Worm (Caenorhabditis elegans): ENCODE measurements around the gene hsp-43.

Gene hsp-43

DNA sequence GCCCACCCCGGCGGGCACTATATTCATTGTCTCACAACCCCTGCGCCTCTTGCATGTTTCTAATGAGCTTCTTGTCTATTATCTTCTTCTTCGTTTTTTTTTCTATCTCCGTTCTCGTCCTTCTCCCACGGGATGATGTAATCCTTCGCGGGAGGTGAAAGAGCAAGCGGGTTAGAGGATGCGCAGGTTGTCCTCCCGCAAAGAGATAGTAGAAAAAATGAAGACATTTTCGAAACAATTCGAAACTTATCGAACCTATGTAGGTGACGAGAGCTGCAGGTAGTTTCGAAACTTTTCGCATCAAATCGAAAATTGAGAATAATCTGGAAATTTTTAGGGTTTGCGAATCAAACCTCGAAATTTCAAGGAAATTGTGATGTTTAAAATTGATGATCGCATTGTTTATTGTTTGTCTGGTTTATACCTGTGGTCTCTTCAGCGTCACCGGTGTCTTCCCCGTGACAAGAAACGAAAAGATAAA is 15.0 kb upstream of the hsp-43 start (continued):
- TF ChIP-seq elt-3 (tag; optimal IDR thresholded peaks at IDR 0.05) (no peak), nhr-10 (tag; optimal IDR thresholded peaks at IDR 0.05) (no peak), zag-1 (tag; optimal IDR thresholded peaks at IDR 0.05) (no peak), nhr-25 (tag; optimal IDR thresholded peaks at IDR 0.05) (peak; percentile 4), nhr-21 (tag; optimal IDR thresholded peaks at IDR 0.05) (peak; percentile 66), dmd-4 (tag; optimal IDR thresholded peaks at IDR 0.05) (no peak), skn-1 (tag; optimal IDR thresholded peaks at IDR 0.05) (no peak), lin-13 (GFP tag; optimal IDR thresholded peaks at IDR 0.05) (peak; percentile 8), blmp-1 (tag; optimal IDR thresholded peaks at IDR 0.05; ENCODE audit: insufficient read depth) (peak; percentile 1), nhr-12 (tag; optimal IDR thresholded peaks at IDR 0.05) (no peak)

- TF ChIP-seq blmp-1 (tag; optimal IDR thresholded peaks at IDR 0.05; ENCODE audit: insufficient read depth) (no peak), alr-1 (tag; optimal IDR thresholded peaks at IDR 0.05) (no peak), sem-4 (tag; optimal IDR thresholded peaks at IDR 0.05) (peak; percentile 57), lsy-2 (tag; optimal IDR thresholded peaks at IDR 0.05) (no peak), mdl-1 (tag; optimal IDR thresholded peaks at IDR 0.05) (no peak), Y55F3AM.14 (GFP tag; optimal IDR thresholded peaks at IDR 0.05) (no peak), nhr-25 (tag; optimal IDR thresholded peaks at IDR 0.05) (no peak), lin-13 (GFP tag; optimal IDR thresholded peaks at IDR 0.05) (no peak), ama-1 (optimal IDR thresholded peaks at IDR 0.05) (no peak), mbf-1 (tag; optimal IDR thresholded peaks at IDR 0.05) (no peak), nhr-77 (tag; optimal IDR thresholded peaks at IDR 0.05) (no peak), unc-55 (GFP tag; optimal IDR thresholded peaks at IDR 0.05) (peak; percentile 13), zag-1 (tag; optimal IDR thresholded peaks at IDR 0.05) (no peak), C34F6.9 (tag; optimal IDR thresholded peaks at IDR 0.05) (peak; percentile 54), nhr-12 (tag; optimal IDR thresholded peaks at IDR 0.05) (no peak), dmd-4 (tag; optimal IDR thresholded peaks at IDR 0.05) (no peak), crh-2 (tag; optimal IDR thresholded peaks at IDR 0.05) (peak; percentile 4), nhr-23 (tag; optimal IDR thresholded peaks at IDR 0.05) (no peak), gmeb-1 (tag; optimal IDR thresholded peaks at IDR 0.05) (no peak), mab-5 (tag; optimal IDR thresholded peaks at IDR 0.05) (no peak), elt-3 (tag; optimal IDR thresholded peaks at IDR 0.05) (no peak), lin-39 (tag; optimal IDR thresholded peaks at IDR 0.05) (no peak), sma-9 (GFP tag; optimal IDR thresholded peaks at IDR 0.05) (no peak), sma-9 (tag; optimal IDR thresholded peaks at IDR 0.05) (no peak), unc-62 (GFP tag; optimal IDR thresholded peaks at IDR 0.05) (no peak), nhr-129 (tag; optimal IDR thresholded peaks at IDR 0.05) (peak; percentile 24), nhr-11 (tag; optimal IDR thresholded peaks at IDR 0.05) (no peak), F13H6.1 (tag; optimal IDR thresholded peaks at IDR 0.05) (no peak), ztf-11 (tag; optimal IDR thresholded peaks at IDR 0.05) (no peak), nhr-10 (tag; optimal IDR thresholded peaks at IDR 0.05) (no peak), nhr-6 (tag; optimal IDR thresholded peaks at IDR 0.05) (no peak), R02D3.7 (tag; optimal IDR thresholded peaks at IDR 0.05) (no peak), snpc-4 (tag; optimal IDR thresholded peaks at IDR 0.05) (no peak), skn-1 (tag; optimal IDR thresholded peaks at IDR 0.05) (no peak), ztf-1 (GFP tag; conservative IDR thresholded peaks at IDR 0.05) (no peak), ZK546.5 (tag; optimal IDR thresholded peaks at IDR 0.05) (no peak), ztf-4 (tag; optimal IDR thresholded peaks at IDR 0.05) (no peak), fos-1 (tag; optimal IDR thresholded peaks at IDR 0.05) (peak; percentile 30), sma-3 (GFP tag; optimal IDR thresholded peaks at IDR 0.05) (peak; percentile 53), ceh-82 (tag; optimal IDR thresholded peaks at IDR 0.05) (no peak), egl-27 (tag; optimal IDR thresholded peaks at IDR 0.05) (no peak), peb-1 (tag; optimal IDR thresholded peaks at IDR 0.05) (no peak), nhr-21 (tag; optimal IDR thresholded peaks at IDR 0.05) (no peak)
These were observed 13.7 kb upstream of the hsp-43 start for ce11 chrX:6248778-6249658.

Data from whole organism, L2 larva.